Worm (Caenorhabditis elegans) whole organism, mixed stage, embryonic: Measurements from ENCODE around the gene C37H5.14.

ENCODE experiments used
- M03D4.4 ChIP-seq: sonication (generic microtip); optimal IDR thresholded peaks from 2 replicates; lab custom pipeline; 2017; ENCODE audit warnings: mild to moderate bottlenecking, missing genetic modification characterization, missing compliant biosample characterization
- bed-3 ChIP-seq: fragments of 200-800 bp; sonication (Bioruptor generic); optimal IDR thresholded peaks from 3 replicates; lab custom pipeline; 2018; ENCODE audit warnings: mild to moderate bottlenecking, missing genetic modification characterization, moderate library complexity, missing compliant biosample characterization
- blmp-1 ChIP-seq: fragments of 150-350 bp; optimal IDR thresholded peaks from 2 replicates; lab custom pipeline; 2014; ENCODE audit warnings: missing biosample characterization, missing genetic modification characterization
- ceh-43 ChIP-seq: fragments of 200-800 bp; sonication (Bioruptor generic); optimal IDR thresholded peaks from 2 replicates; lab custom pipeline; 2018; ENCODE audit warnings: mild to moderate bottlenecking, missing genetic modification characterization, moderate library complexity, missing compliant biosample characterization
- ceh-83 ChIP-seq: fragments of 200-800 bp; sonication (Bioruptor generic); optimal IDR thresholded peaks from 2 replicates; lab custom pipeline; 2018; ENCODE audit warnings: mild to moderate bottlenecking, missing genetic modification characterization, missing compliant biosample characterization
- ces-1 ChIP-seq: fragments of 150-350 bp; optimal IDR thresholded peaks from 2 replicates; lab custom pipeline; 2014; ENCODE audit warnings: missing biosample characterization, missing genetic modification reagents, missing genetic modification characterization
- cnd-1 ChIP-seq: fragments of 200-800 bp; sonication (Bioruptor generic); optimal IDR thresholded peaks from 2 replicates; lab custom pipeline; 2018; ENCODE audit warnings: mild to moderate bottlenecking, missing genetic modification characterization, missing compliant biosample characterization
- drap-1 ChIP-seq: fragments of 200-800 bp; sonication (Bioruptor generic); optimal IDR thresholded peaks from 3 replicates; lab custom pipeline; 2018; ENCODE audit warnings: mild to moderate bottlenecking, missing genetic modification characterization, missing compliant biosample characterization
- elt-3 ChIP-seq: fragments of 150-350 bp; optimal IDR thresholded peaks from 2 replicates; lab custom pipeline; 2014; ENCODE audit warnings: missing biosample characterization, missing genetic modification characterization
- flh-1 ChIP-seq: fragments of 200-800 bp; sonication (Bioruptor generic); optimal IDR thresholded peaks from 2 replicates; lab custom pipeline; 2018; ENCODE audit warnings: mild to moderate bottlenecking, missing genetic modification characterization, moderate library complexity, missing compliant biosample characterization
- ham-2 ChIP-seq: fragments of 200-800 bp; sonication (Bioruptor generic); optimal IDR thresholded peaks from 2 replicates; lab custom pipeline; 2018; ENCODE audit warnings: mild to moderate bottlenecking, missing genetic modification characterization, missing compliant biosample characterization
- hlh-1 ChIP-seq: fragments of 150-350 bp; optimal IDR thresholded peaks from 2 replicates; lab custom pipeline; 2014; ENCODE audit warnings: missing biosample characterization, missing genetic modification reagents, missing genetic modification characterization
- lin-13 ChIP-seq: fragments of 150-350 bp; optimal IDR thresholded peaks from 2 replicates; lab custom pipeline; 2014; ENCODE audit warnings: missing biosample characterization, missing genetic modification characterization
- lin-32 ChIP-seq: fragments of 200-800 bp; sonication (Bioruptor generic); optimal IDR thresholded peaks from 2 replicates; lab custom pipeline; 2018; ENCODE audit warnings: mild to moderate bottlenecking, missing genetic modification characterization, missing compliant biosample characterization
- lsy-2 ChIP-seq: fragments of 150-350 bp; optimal IDR thresholded peaks from 2 replicates; lab custom pipeline; 2014; ENCODE audit warnings: missing biosample characterization, missing genetic modification characterization
- mab-5 ChIP-seq: fragments of 150-350 bp; optimal IDR thresholded peaks from 2 replicates; lab custom pipeline; 2014; ENCODE audit warnings: missing biosample characterization, missing genetic modification characterization
- mep-1 ChIP-seq: fragments of 150-350 bp; optimal IDR thresholded peaks from 2 replicates; lab custom pipeline; 2017; ENCODE audit warnings: missing biosample characterization, missing genetic modification reagents, missing genetic modification characterization, inconsistent platforms
- mls-2 ChIP-seq: sonication (generic microtip); optimal IDR thresholded peaks from 2 replicates; lab custom pipeline; 2016; ENCODE audit warnings: mild to moderate bottlenecking, missing genetic modification characterization, moderate library complexity, missing compliant biosample characterization
- nhr-12 ChIP-seq: fragments of 150-350 bp; optimal IDR thresholded peaks from 2 replicates; lab custom pipeline; 2014; ENCODE audit warnings: missing biosample characterization, missing genetic modification characterization
- nhr-2 ChIP-seq: fragments of 150-350 bp; optimal IDR thresholded peaks from 2 replicates; lab custom pipeline; 2014; ENCODE audit warnings: missing biosample characterization, missing genetic modification characterization
- nhr-237 ChIP-seq: fragments of 150-350 bp; optimal IDR thresholded peaks from 2 replicates; lab custom pipeline; 2014; ENCODE audit warnings: missing biosample characterization, missing genetic modification characterization
- nhr-28 ChIP-seq: fragments of 150-350 bp; optimal IDR thresholded peaks from 2 replicates; lab custom pipeline; 2014; ENCODE audit warnings: missing biosample characterization, missing genetic modification characterization
- nhr-76 ChIP-seq: sonication (generic microtip); optimal IDR thresholded peaks from 2 replicates; lab custom pipeline; 2017; ENCODE audit warnings: missing biosample characterization, missing genetic modification characterization
- pha-4 ChIP-seq: fragments of 150-350 bp; optimal IDR thresholded peaks from 2 replicates; lab custom pipeline; 2018; ENCODE audit warnings: missing biosample characterization, missing genetic modification reagents, missing genetic modification characterization
- sem-2 ChIP-seq: fragments of 200-800 bp; sonication (Bioruptor generic); optimal IDR thresholded peaks from 2 replicates; lab custom pipeline; 2018; ENCODE audit warnings: mild to moderate bottlenecking, missing genetic modification characterization, missing compliant biosample characterization
- snpc-4 ChIP-seq: fragments of 150-350 bp; optimal IDR thresholded peaks from 2 replicates; lab custom pipeline; 2014; ENCODE audit warnings: missing biosample characterization, missing genetic modification characterization
- sptf-1 ChIP-seq: sonication (generic microtip); optimal IDR thresholded peaks from 2 replicates; lab custom pipeline; 2017; ENCODE audit warnings: mild to moderate bottlenecking, missing genetic modification characterization, moderate library complexity, missing compliant biosample characterization
- tbx-8 ChIP-seq: fragments of 200-800 bp; sonication (Bioruptor generic); optimal IDR thresholded peaks from 2 replicates; lab custom pipeline; 2018; ENCODE audit warnings: mild to moderate bottlenecking, missing genetic modification characterization, moderate library complexity, missing compliant biosample characterization
- unc-120 ChIP-seq: sonication (generic microtip); optimal IDR thresholded peaks from 2 replicates; lab custom pipeline; 2017; ENCODE audit warnings: missing genetic modification characterization, missing compliant biosample characterization; ENCODE audit not compliant: poor library complexity, severe bottlenecking
- unc-39 ChIP-seq: fragments of 150-350 bp; optimal IDR thresholded peaks from 2 replicates; lab custom pipeline; 2014; ENCODE audit warnings: missing biosample characterization, missing genetic modification characterization
- unc-62 ChIP-seq: fragments of 150-350 bp; optimal IDR thresholded peaks from 2 replicates; lab custom pipeline; 2014; ENCODE audit warnings: missing biosample characterization, missing genetic modification reagents, missing genetic modification characterization
- ztf-11 ChIP-seq: fragments of 150-350 bp; optimal IDR thresholded peaks from 2 replicates; lab custom pipeline; 2014; ENCODE audit warnings: missing biosample characterization, missing genetic modification characterization

Gene C37H5.14

DNA sequence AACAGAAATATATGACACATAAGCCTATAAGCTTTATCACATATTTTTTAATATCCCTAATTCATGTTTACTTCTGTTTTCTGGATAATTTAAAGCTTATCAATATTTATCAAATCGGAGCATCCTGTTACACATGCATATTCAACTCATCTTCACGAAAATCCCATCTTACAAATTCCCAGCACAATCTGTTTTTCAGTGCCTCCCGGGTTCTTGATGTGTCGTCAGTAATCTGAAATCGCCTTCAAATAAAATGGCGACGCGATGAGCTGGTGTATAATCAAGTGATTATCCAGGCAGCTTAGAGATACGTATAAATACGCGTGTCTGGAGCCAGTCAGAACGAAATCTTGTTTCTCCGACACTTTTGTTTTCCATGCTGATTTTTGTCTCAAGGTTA is 16.3 kb upstream of the C37H5.14 start:
- TF ChIP-seq nhr-12 (tag; lab: Kevin White, UChicago) (no peak), nhr-237 (no peak), blmp-1 (tag; lab: Kevin White, UChicago) (no peak), ceh-83 (GFP tag; lab: Kevin White, UChicago) (no peak), lin-13 (no peak), unc-62 (GFP tag; lab: Kevin White, UChicago) (no peak), mab-5 (tag; lab: Kevin White, UChicago) (no peak), tbx-8 (no peak), elt-3 (tag; lab: Kevin White, UChicago) (no peak), snpc-4 (tag; lab: Kevin White, UChicago) (no peak), ztf-11 (tag; lab: Kevin White, UChicago) (no peak), sem-2 (GFP tag; lab: Kevin White, UChicago) (no peak), pha-4 (tag; lab: Kevin White, UChicago) (no peak), hlh-1 (tag; lab: Kevin White, UChicago) (no peak), nhr-2 (tag; lab: Kevin White, UChicago) (no peak)

DNA sequence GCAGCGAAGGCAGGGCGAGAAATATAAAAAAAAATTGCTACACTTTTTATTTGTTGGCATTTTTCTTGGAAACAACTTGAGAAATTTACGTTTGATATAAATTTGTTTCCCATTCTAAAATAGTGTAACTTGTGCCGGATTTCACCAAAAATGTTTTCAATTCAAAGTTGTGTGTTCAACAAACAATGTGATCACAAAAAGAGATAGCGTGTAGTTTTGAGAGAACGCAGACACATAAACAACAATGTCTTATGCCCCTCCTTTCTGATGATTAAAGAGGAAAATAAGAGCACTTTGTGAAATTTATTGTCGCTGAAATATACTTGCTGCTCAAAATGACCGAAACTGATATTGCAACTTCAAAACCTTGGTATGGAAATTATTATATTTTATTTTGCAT is 13.2 kb upstream of the C37H5.14 start, which contains the start of gene abhd-5.1:
TSS of gene abhd-5.1 (plus strand) at position 230 of the 400 bp plus-strand sequence.
- TF ChIP-seq lin-32 (no peak), sptf-1 (tag; lab: Kevin White, UChicago) (no peak), mab-5 (tag; lab: Kevin White, UChicago) (no peak), elt-3 (tag; lab: Kevin White, UChicago) (no peak), mep-1 (tag; lab: Kevin White, UChicago) (no peak), ceh-43 (GFP tag; lab: Kevin White, UChicago) (no peak), drap-1 (no peak), bed-3 (GFP tag; lab: Kevin White, UChicago) (no peak), unc-62 (GFP tag; lab: Kevin White, UChicago) (no peak), lin-13 (no peak), nhr-28 (tag; lab: Kevin White, UChicago) (no peak), lsy-2 (tag; lab: Kevin White, UChicago) (no peak), nhr-2 (tag; lab: Kevin White, UChicago) (no peak), nhr-237 (no peak), tbx-8 (no peak), unc-120 (tag; lab: Kevin White, UChicago) (no peak), mls-2 (no peak), ham-2 (no peak)

DNA sequence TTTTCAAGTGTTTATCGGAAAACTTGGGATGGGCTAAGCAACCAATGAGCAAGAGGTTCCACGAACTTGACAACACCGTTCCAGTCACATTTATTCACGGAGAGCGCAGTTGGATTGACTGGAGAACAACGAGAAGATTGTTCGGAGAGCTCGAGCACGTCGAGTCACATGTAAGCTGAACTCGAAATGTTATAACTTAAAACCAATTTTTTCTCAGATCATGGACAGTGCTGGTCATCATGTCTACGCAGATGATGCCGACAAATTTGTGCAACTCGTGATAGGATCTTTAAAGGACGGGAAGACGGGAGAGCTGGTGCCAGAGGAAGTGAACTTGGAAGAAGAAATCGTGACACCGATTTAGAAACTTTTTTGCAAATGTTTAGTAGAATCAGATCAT is 12.3 kb upstream of the C37H5.14 start:
- TF ChIP-seq snpc-4 (tag; lab: Kevin White, UChicago) (no peak), sem-2 (GFP tag; lab: Kevin White, UChicago) (no peak), nhr-76 (tag; lab: Kevin White, UChicago) (no peak), tbx-8 (no peak), unc-120 (tag; lab: Kevin White, UChicago) (no peak), cnd-1 (no peak)

DNA sequence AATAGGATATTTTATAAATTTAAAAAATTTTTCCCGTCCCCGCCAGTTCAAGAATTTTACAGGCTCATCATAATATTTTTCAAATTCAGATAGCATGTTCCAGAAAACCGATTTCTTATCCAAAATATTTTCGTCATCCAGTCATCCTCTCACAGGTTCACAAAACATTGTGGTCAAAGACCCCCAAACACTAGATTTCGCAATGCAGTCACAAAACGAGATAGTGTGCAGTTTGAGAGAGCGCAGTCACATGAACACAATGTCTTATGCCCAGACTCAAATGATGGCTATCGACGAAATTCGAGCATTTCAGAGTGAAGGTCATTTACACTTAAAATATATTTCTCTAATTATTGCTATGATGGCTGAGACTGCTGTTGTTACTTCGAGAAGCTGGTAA is 10.4 kb upstream of the C37H5.14 start, which contains the start of gene abhd-5.2:
TSS of gene abhd-5.2 (plus strand) at position 95 of the 400 bp plus-strand sequence.
- TF ChIP-seq ces-1: peak; percentile 37
- no peak for TF ChIP-seq tbx-8
- TF ChIP-seq M03D4.4 (tag; lab: Kevin White, UChicago): no peak

DNA sequence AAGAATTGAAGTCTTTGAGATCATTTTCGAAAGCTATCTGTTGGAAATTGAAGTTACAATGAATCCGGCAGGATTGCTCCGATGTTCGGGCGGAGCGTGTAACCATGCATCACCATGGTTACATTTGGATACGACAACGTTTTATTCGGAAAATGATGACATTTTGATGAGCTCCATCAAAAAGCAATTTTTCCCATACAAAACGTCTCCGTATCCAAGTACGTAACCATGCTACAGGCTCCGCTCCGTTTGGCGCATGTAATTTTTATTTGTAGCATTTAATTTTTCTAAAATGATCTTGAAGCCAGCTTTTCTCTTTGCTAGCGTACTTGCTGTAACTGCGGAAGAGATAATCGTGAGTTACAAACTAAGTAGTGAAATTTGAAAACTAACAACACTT is 8.4 kb upstream of the C37H5.14 start, which contains the start of the genes cwp-2 and cwp-3:
TSS of gene cwp-2 (minus strand) at position 101 of the 400 bp plus-strand sequence.
TSS of gene cwp-3 (plus strand) at position 293 of the 400 bp plus-strand sequence.
- TF ChIP-seq nhr-237: no peak
- TF ChIP-seq lin-13: no peak
- no peak for TF ChIP-seq unc-39 (tag; lab: Kevin White, UChicago)
- no peak for TF ChIP-seq sptf-1 (tag; lab: Kevin White, UChicago)
- TF ChIP-seq ztf-11 (tag; lab: Kevin White, UChicago): no peak
- TF ChIP-seq flh-1 (GFP tag; lab: Kevin White, UChicago): no peak
- TF ChIP-seq nhr-2 (tag; lab: Kevin White, UChicago): no peak
- no peak for TF ChIP-seq nhr-28 (tag; lab: Kevin White, UChicago)
- no peak for TF ChIP-seq mls-2
- TF ChIP-seq mab-5 (tag; lab: Kevin White, UChicago): no peak
- TF ChIP-seq ham-2: no peak
- TF ChIP-seq sem-2 (GFP tag; lab: Kevin White, UChicago): no peak
- TF ChIP-seq elt-3 (tag; lab: Kevin White, UChicago): no peak
- TF ChIP-seq lin-32: no peak
- no peak for TF ChIP-seq cnd-1
